Worm (Caenorhabditis elegans) whole organism, L4 larva: ENCODE measurements around the gene mcu-1.

Experiments
- F10B5.3 ChIP-seq: sonication (generic microtip); optimal IDR thresholded peaks from 2 replicates; lab custom pipeline; 2016; ENCODE audit warnings: mild to moderate bottlenecking, missing genetic modification characterization, missing compliant biosample characterization
- T20F7.1 ChIP-seq: fragments of 200-800 bp; sonication (Bioruptor generic); optimal IDR thresholded peaks from 2 replicates; lab custom pipeline; 2018; ENCODE audit warnings: mild to moderate bottlenecking, missing genetic modification characterization, missing compliant biosample characterization
- Y48G9A.11 ChIP-seq: fragments of 200-800 bp; sonication (Bioruptor generic); IDR thresholded peaks from 2 replicates; pipeline ENCODE4 v1.3.6; 2022; ENCODE audit warnings: missing genetic modification reagents, missing genetic modification characterization, missing compliant biosample characterization
- Y5F2A.4 ChIP-seq: fragments of 200-800 bp; sonication (Bioruptor generic); optimal IDR thresholded peaks from 2 replicates; lab custom pipeline; 2018; ENCODE audit warnings: mild to moderate bottlenecking, missing genetic modification characterization, missing compliant biosample characterization
- aha-1 ChIP-seq: fragments of 150-350 bp; peaks from one replicate; lab custom pipeline; 2014; ENCODE audit warnings: missing biosample characterization, missing genetic modification characterization
- ama-1 ChIP-seq: fragments of 150-350 bp; optimal IDR thresholded peaks from 2 replicates; lab custom pipeline; 2014; ENCODE audit warnings: inconsistent platforms, mixed read lengths
- attf-4 ChIP-seq: sonication (generic microtip); optimal IDR thresholded peaks from 3 replicates; lab custom pipeline; 2017; ENCODE audit warnings: missing biosample characterization, missing genetic modification characterization
- ces-1 ChIP-seq: fragments of 150-350 bp; sonication (generic microtip); optimal IDR thresholded peaks from 4 replicates; lab custom pipeline; 2014; ENCODE audit warnings: missing biosample characterization, missing genetic modification reagents, missing genetic modification characterization
- daf-12 ChIP-seq: fragments of 150-350 bp; optimal IDR thresholded peaks from 2 replicates; lab custom pipeline; 2014; ENCODE audit warnings: missing biosample characterization, missing genetic modification reagents, missing genetic modification characterization
- dmd-9 ChIP-seq: fragments of 200-800 bp; sonication (Bioruptor generic); IDR thresholded peaks from 2 replicates; pipeline ENCODE4 v1.3.6; 2022; ENCODE audit warnings: missing genetic modification reagents, missing genetic modification characterization, missing compliant biosample characterization
- egl-27 ChIP-seq: sonication (generic microtip); optimal IDR thresholded peaks from 3 replicates; lab custom pipeline; 2017; ENCODE audit warnings: missing biosample characterization, missing genetic modification reagents, missing genetic modification characterization
- fkh-10 ChIP-seq: fragments of 150-350 bp; optimal IDR thresholded peaks from 2 replicates; lab custom pipeline; 2014; ENCODE audit warnings: missing biosample characterization, missing genetic modification reagents, missing genetic modification characterization
- hlh-11 ChIP-seq: fragments of 200-800 bp; sonication (Bioruptor generic); optimal IDR thresholded peaks from 2 replicates; lab custom pipeline; 2018; ENCODE audit warnings: mild to moderate bottlenecking, missing genetic modification characterization, missing compliant biosample characterization
- hlh-30 ChIP-seq: sonication (generic microtip); optimal IDR thresholded peaks from 2 replicates; lab custom pipeline; 2017; ENCODE audit warnings: antibody characterized with exemption, mild to moderate bottlenecking, missing genetic modification characterization, missing compliant biosample characterization; ENCODE audit not compliant: insufficient read depth
- lin-13 ChIP-seq: fragments of 150-350 bp; optimal IDR thresholded peaks from 2 replicates; lab custom pipeline; 2014; ENCODE audit warnings: missing biosample characterization, missing genetic modification reagents, missing genetic modification characterization
- lin-38 ChIP-seq: fragments of 200-800 bp; sonication (Bioruptor generic); IDR thresholded peaks from 2 replicates; pipeline ENCODE4 v1.3.6; 2022; ENCODE audit warnings: missing genetic modification reagents, missing genetic modification characterization, missing compliant biosample characterization
- lir-3 ChIP-seq: sonication (generic microtip); optimal IDR thresholded peaks from 2 replicates; lab custom pipeline; 2016; ENCODE audit warnings: mild to moderate bottlenecking, missing genetic modification characterization, missing compliant biosample characterization
- lsy-2 ChIP-seq, 2 experiments: fragments of 150-350 bp in 1 of 2; sonication (generic microtip) in 1 of 2; optimal IDR thresholded peaks; 2 replicates each; lab custom pipeline; 2014 to 2017; ENCODE audit warnings: missing biosample characterization in 2 of 2, missing genetic modification characterization in 2 of 2
- madf-9 ChIP-seq: fragments of 200-800 bp; sonication (Bioruptor generic); conservative IDR thresholded peaks from 2 replicates; pipeline ENCODE4 v1.3.6; 2022; ENCODE audit warnings: missing genetic modification reagents, missing genetic modification characterization, missing compliant biosample characterization
- mep-1 ChIP-seq: fragments of 150-350 bp; sonication (generic microtip); optimal IDR thresholded peaks from 3 replicates; lab custom pipeline; 2014; ENCODE audit warnings: missing biosample characterization, missing genetic modification characterization
- mxl-3 ChIP-seq: fragments of 200-800 bp; sonication (Bioruptor generic); optimal IDR thresholded peaks from 2 replicates; lab custom pipeline; 2018; ENCODE audit warnings: mild to moderate bottlenecking, missing genetic modification characterization, missing compliant biosample characterization
- nhr-11 ChIP-seq: fragments of 150-350 bp; optimal IDR thresholded peaks from 2 replicates; lab custom pipeline; 2014; ENCODE audit warnings: missing biosample characterization, missing genetic modification characterization
- nhr-111 ChIP-seq: fragments of 200-800 bp; sonication (Bioruptor generic); optimal IDR thresholded peaks from 2 replicates; lab custom pipeline; 2018; ENCODE audit warnings: mild to moderate bottlenecking, missing genetic modification characterization, missing compliant biosample characterization
- nhr-28 ChIP-seq: fragments of 150-350 bp; optimal IDR thresholded peaks from 2 replicates; lab custom pipeline; 2014; ENCODE audit warnings: missing biosample characterization, missing genetic modification characterization
- nhr-42 ChIP-seq: fragments of 200-800 bp; sonication (Bioruptor generic); IDR thresholded peaks from 2 replicates; pipeline ENCODE4 v1.3.6; 2022; ENCODE audit warnings: missing genetic modification characterization, missing compliant biosample characterization
- nhr-77 ChIP-seq: fragments of 150-350 bp; optimal IDR thresholded peaks from 2 replicates; lab custom pipeline; 2014; ENCODE audit warnings: missing biosample characterization, missing genetic modification characterization
- php-3 ChIP-seq: fragments of 200-800 bp; sonication (Bioruptor generic); IDR thresholded peaks from 2 replicates; pipeline ENCODE4 v1.3.6; 2022; ENCODE audit warnings: missing genetic modification reagents, missing genetic modification characterization, missing compliant biosample characterization
- skn-1 ChIP-seq: fragments of 150-350 bp; optimal IDR thresholded peaks from 2 replicates; lab custom pipeline; 2014; ENCODE audit warnings: missing biosample characterization, missing genetic modification characterization
- snpc-4 ChIP-seq: fragments of 150-350 bp; optimal IDR thresholded peaks from 2 replicates; lab custom pipeline; 2014; ENCODE audit warnings: missing biosample characterization, missing genetic modification characterization
- unc-39 ChIP-seq: sonication (generic microtip); optimal IDR thresholded peaks from 2 replicates; lab custom pipeline; 2017; ENCODE audit warnings: missing biosample characterization, missing genetic modification characterization
- unc-62 ChIP-seq, 3 experiments: fragments of 150-350 bp in 1 of 3; sonication (generic microtip); optimal IDR thresholded peaks in 2 of 3; peaks in 1 of 3; 1 replicate in 1 of 3; 2 replicates in 2 of 3; lab custom pipeline; 2014 to 2017; ENCODE audit warnings: missing biosample characterization in 3 of 3, missing genetic modification characterization in 3 of 3, missing genetic modification reagents in 3 of 3, missing genotype in 1 of 3
- zfp-2 ChIP-seq: sonication (generic microtip); optimal IDR thresholded peaks from 2 replicates; lab custom pipeline; 2016; ENCODE audit warnings: mild to moderate bottlenecking, missing genetic modification characterization, missing compliant biosample characterization
- zfp-3 ChIP-seq: fragments of 200-800 bp; sonication (Bioruptor generic); conservative IDR thresholded peaks from 2 replicates; pipeline ENCODE4 v1.3.6; 2022; ENCODE audit warnings: missing genetic modification reagents, missing genetic modification characterization, missing compliant biosample characterization
- ztf-11 ChIP-seq: fragments of 150-350 bp; optimal IDR thresholded peaks from 2 replicates; lab custom pipeline; 2014; ENCODE audit warnings: missing biosample characterization, missing genetic modification characterization

mcu-1 gene

ce11 chrIV:5928957-5929356 lies 10.1 kb downstream of the mcu-1 start:
- no peak for TF ChIP-seq daf-12 (tag; lab: Kevin White, UChicago)
- TF ChIP-seq nhr-28 (tag; lab: Kevin White, UChicago): no peak
- TF ChIP-seq unc-62 (GFP tag; optimal IDR thresholded peaks at IDR 0.05 in 1 of 2; lab: Kevin White, UChicago): peak in 1 of 2 experiments; percentile 1
- TF ChIP-seq unc-62 (tag; optimal IDR thresholded peaks at IDR 0.05; lab: Kevin White, UChicago): no peak

DNA sequence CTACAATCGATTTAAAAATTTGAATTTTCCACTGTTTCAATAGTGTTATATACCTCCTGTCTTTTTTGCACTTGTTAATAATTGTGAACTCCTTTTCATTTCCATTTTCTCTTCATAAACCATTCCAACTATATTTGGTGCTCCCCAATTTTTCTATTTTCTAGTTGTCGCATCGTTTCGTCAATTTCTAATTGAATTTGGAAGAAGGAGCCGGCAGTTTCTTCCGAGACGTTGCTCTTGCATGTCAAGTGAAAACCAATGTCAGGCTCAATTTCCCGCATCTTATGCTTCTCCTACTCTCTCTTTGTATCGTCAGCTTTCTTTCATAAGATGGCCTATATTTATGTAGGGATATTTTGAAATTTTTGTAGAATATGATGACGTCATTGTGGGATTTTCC lies 11.2 kb downstream of the mcu-1 start:
- TF ChIP-seq mep-1 (tag; lab: Kevin White, UChicago) (no peak), unc-62 (GFP tag; optimal IDR thresholded peaks at IDR 0.05 in 1 of 2; lab: Kevin White, UChicago) (peak in 1 of 2 experiments; percentile 54), unc-62 (tag; optimal IDR thresholded peaks at IDR 0.05; lab: Kevin White, UChicago) (no peak), nhr-28 (tag; lab: Kevin White, UChicago) (no peak), Y48G9A.11 (GFP tag; lab: Robert Waterston, UW) (no peak), Y5F2A.4 (GFP tag; lab: Kevin White, UChicago) (no peak), ces-1 (GFP tag; lab: Kevin White, UChicago) (peak; percentile 51), nhr-42 (no peak), nhr-77 (no peak)
- TF ChIP-seq, all 104 proteins: peak for 2

ce11 chrIV:5926643-5927042 lies 12.4 kb downstream of the mcu-1 start:
- no peak for TF ChIP-seq skn-1
- TF ChIP-seq ces-1 (GFP tag; lab: Kevin White, UChicago): no peak
- TF ChIP-seq lir-3 (tag; lab: Kevin White, UChicago): no peak
- TF ChIP-seq nhr-11 (tag; lab: Kevin White, UChicago): no peak
- TF ChIP-seq aha-1 (tag; lab: Kevin White, UChicago): peak; percentile 85
- TF ChIP-seq lsy-2 (tag; optimal IDR thresholded peaks at IDR 0.05; lab: Kevin White, UChicago): no peak
- no peak for TF ChIP-seq hlh-30 (tag; lab: Kevin White, UChicago)
- TF ChIP-seq nhr-28 (tag; lab: Kevin White, UChicago): peak; percentile 8
- peak; percentile 44 for TF ChIP-seq mxl-3 (GFP tag; lab: Kevin White, UChicago)
- no peak for TF ChIP-seq dmd-9 (GFP tag; lab: Robert Waterston, UW)
- TF ChIP-seq egl-27: no peak
- TF ChIP-seq madf-9 (GFP tag; lab: Robert Waterston, UW): no peak
- no peak for TF ChIP-seq nhr-111 (GFP tag; lab: Kevin White, UChicago)
- no peak for TF ChIP-seq hlh-11
- TF ChIP-seq fkh-10 (GFP tag; lab: Kevin White, UChicago): no peak
- no peak for TF ChIP-seq attf-4 (tag; lab: Kevin White, UChicago)
- TF ChIP-seq ztf-11 (tag; lab: Kevin White, UChicago): no peak
- no peak for TF ChIP-seq T20F7.1 (GFP tag; lab: Kevin White, UChicago)
- TF ChIP-seq F10B5.3 (tag; lab: Kevin White, UChicago): no peak
- TF ChIP-seq snpc-4 (tag; lab: Kevin White, UChicago): no peak

- TF ChIP-seq unc-39 (tag; lab: Kevin White, UChicago) (no peak), ama-1 (lab: Kevin White, UChicago) (no peak), fkh-10 (GFP tag; lab: Kevin White, UChicago) (no peak), lin-13 (GFP tag; lab: Kevin White, UChicago) (no peak), zfp-2 (tag; lab: Kevin White, UChicago) (no peak), zfp-3 (GFP tag; lab: Robert Waterston, UW) (no peak), lin-38 (no peak), attf-4 (tag; lab: Kevin White, UChicago) (no peak)
Measured at ce11 chrIV:5924241-5924640, 14.8 kb downstream of the mcu-1 start.

DNA sequence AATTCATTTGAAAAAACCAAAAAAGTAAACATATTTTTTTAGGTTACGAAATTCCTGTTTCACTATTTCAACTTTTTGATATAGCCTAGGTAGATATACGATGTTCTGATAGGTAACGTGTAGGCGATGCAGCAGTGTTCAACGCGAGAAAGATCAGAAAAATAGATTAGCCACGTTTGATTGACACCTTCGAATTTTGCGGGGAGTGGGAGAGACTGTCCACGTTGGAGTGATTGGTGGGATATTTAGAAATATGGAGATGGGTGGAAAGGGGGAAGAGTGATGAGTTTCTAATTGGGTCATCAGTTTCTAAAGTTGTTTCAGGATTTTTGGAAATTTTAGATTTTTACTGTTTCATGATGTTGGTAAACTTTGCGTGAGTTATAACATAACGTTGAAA lies 15.9 kb downstream of the mcu-1 start:
- TF ChIP-seq php-3 (GFP tag; lab: Robert Waterston, UW) (no peak), unc-62 (GFP tag; optimal IDR thresholded peaks at IDR 0.05 in 1 of 2; lab: Kevin White, UChicago) (peak in 1 of 2 experiments; percentile 90), unc-62 (tag; optimal IDR thresholded peaks at IDR 0.05; lab: Kevin White, UChicago) (no peak)
